Worm (Caenorhabditis elegans): ENCODE data around the gene str-16.

DNA sequence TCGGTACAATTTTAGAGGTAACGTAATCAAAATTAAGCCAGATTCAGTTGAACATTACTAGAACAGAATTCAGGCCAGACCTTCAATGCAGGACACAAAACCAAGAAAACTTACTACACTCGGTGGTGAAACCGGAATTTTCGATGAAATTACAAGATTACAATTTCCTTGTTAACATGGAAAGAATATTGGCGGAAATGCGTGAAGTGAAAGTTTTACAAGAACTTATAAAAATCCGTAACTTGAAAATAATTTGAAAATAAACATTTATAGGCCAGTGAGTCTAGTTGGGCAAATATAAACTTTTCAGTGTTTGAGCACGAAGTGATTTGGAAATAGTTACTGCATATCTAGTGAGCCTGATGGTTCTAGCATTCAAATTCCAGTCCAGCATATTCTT, 1.8 kb upstream of the str-16 start, which contains the start of gene K08D9.6:
- no peak for TF ChIP-seq ztf-4 (tag; optimal IDR thresholded peaks at IDR 0.05)
- TF ChIP-seq lin-15B (tag; optimal IDR thresholded peaks at IDR 0.05), result no peak
- TF ChIP-seq unc-62 (GFP tag; optimal IDR thresholded peaks at IDR 0.05), result no peak
- TF ChIP-seq nhr-28 (tag; optimal IDR thresholded peaks at IDR 0.05), result no peak
- TF ChIP-seq unc-39 (tag; optimal IDR thresholded peaks at IDR 0.05), result no peak
- TF ChIP-seq pqm-1 (tag; optimal IDR thresholded peaks at IDR 0.05), result no peak
- TF ChIP-seq ceh-28 (tag; optimal IDR thresholded peaks at IDR 0.05), result no peak
- no peak for TF ChIP-seq fos-1 (tag; optimal IDR thresholded peaks at IDR 0.05)
- no peak for TF ChIP-seq R02D3.7 (tag; optimal IDR thresholded peaks at IDR 0.05)
- no peak for TF ChIP-seq ama-1 (optimal IDR thresholded peaks at IDR 0.05)
- no peak for TF ChIP-seq zag-1 (tag; optimal IDR thresholded peaks at IDR 0.05)
- TF ChIP-seq pha-4 (tag; optimal IDR thresholded peaks at IDR 0.05), result no peak
- TF ChIP-seq ceh-9 (tag; optimal IDR thresholded peaks at IDR 0.05), result no peak

Data from whole organism, L3 larva.